Worm (Caenorhabditis elegans): ENCODE data around the gene nspc-15.

- TF ChIP-seq lsy-2 (tag; optimal IDR thresholded peaks at IDR 0.05) (no peak), fkh-10 (GFP tag; optimal IDR thresholded peaks at IDR 0.05) (no peak), lin-39 (tag; optimal IDR thresholded peaks at IDR 0.05) (no peak), nhr-76 (tag; optimal IDR thresholded peaks at IDR 0.05) (no peak), grh-1 (GFP tag; IDR thresholded peaks at IDR 0.05) (no peak), nhr-47 (tag; optimal IDR thresholded peaks at IDR 0.05) (no peak), fos-1 (tag; optimal IDR thresholded peaks at IDR 0.05) (no peak), skn-1 (tag; optimal IDR thresholded peaks at IDR 0.05) (no peak), aly-2 (tag; optimal IDR thresholded peaks at IDR 0.05) (no peak), nhr-237 (tag; optimal IDR thresholded peaks at IDR 0.05) (no peak), alr-1 (tag; optimal IDR thresholded peaks at IDR 0.05; ENCODE audit: borderline replicate concordance) (no peak), ces-1 (GFP tag; optimal IDR thresholded peaks at IDR 0.05) (no peak), F16B12.6 (tag; optimal IDR thresholded peaks at IDR 0.05) (no peak), unc-130 (tag; optimal IDR thresholded peaks at IDR 0.05) (no peak)
These were observed 4.0 kb upstream of the nspc-15 start, which contains the start of gene nspc-12 for ce11 chrX:12356581-12356980.
